Worm (Caenorhabditis elegans): Measurements from ENCODE around the gene tsp-13.

ce11 chrV:19158664-19159063 lies 4.8 kb downstream of the tsp-13 start, which contains the start of gene Y39B6A.5:
- TF ChIP-seq unc-62 (GFP tag; optimal IDR thresholded peaks at IDR 0.05) = peak; percentile 47
- TF ChIP-seq tbx-9 (tag; optimal IDR thresholded peaks at IDR 0.05; ENCODE audit: borderline replicate concordance) = no peak
- TF ChIP-seq sdz-38 (tag; optimal IDR thresholded peaks at IDR 0.05) = no peak
- no peak for TF ChIP-seq mxl-1 (tag; optimal IDR thresholded peaks at IDR 0.05)
- TF ChIP-seq pha-4 (tag; optimal IDR thresholded peaks at IDR 0.05) = peak; percentile 84

Data from whole organism, young adult.